Worm (Caenorhabditis elegans) whole organism, L4 larva: Measurements from ENCODE around the gene fbxb-15.

Experiments used
- F26F4.8 ChIP-seq: fragments of 200-800 bp; sonication (Bioruptor generic); conservative IDR thresholded peaks from 2 replicates; pipeline ENCODE4 v1.3.6; 2022; ENCODE audit warnings: missing genetic modification characterization, missing compliant biosample characterization
- F44E2.7 ChIP-seq: fragments of 200-800 bp; sonication (Bioruptor generic); IDR thresholded peaks from 2 replicates; pipeline ENCODE4 v2.1.2; 2022; ENCODE audit warnings: missing genetic modification characterization, missing compliant biosample characterization
- F49E8.2 ChIP-seq: sonication (generic microtip); optimal IDR thresholded peaks from 2 replicates; lab custom pipeline; 2016; ENCODE audit warnings: missing compliant biosample characterization, mild to moderate bottlenecking, missing genetic modification characterization, borderline replicate concordance
- R02D3.7 ChIP-seq: fragments of 150-350 bp; sonication (generic microtip); optimal IDR thresholded peaks from 3 replicates; lab custom pipeline; 2014; ENCODE audit warnings: missing biosample characterization, missing genetic modification characterization
- T20F7.1 ChIP-seq: fragments of 200-800 bp; sonication (Bioruptor generic); optimal IDR thresholded peaks from 2 replicates; lab custom pipeline; 2018; ENCODE audit warnings: mild to moderate bottlenecking, missing genetic modification characterization, missing compliant biosample characterization
- aha-1 ChIP-seq: fragments of 150-350 bp; peaks from one replicate; lab custom pipeline; 2014; ENCODE audit warnings: missing biosample characterization, missing genetic modification characterization
- ceh-20 ChIP-seq: fragments of 200-800 bp; sonication (Bioruptor generic); IDR thresholded peaks from 2 replicates; pipeline ENCODE4 v1.3.6; 2022; ENCODE audit warnings: missing genetic modification reagents, missing genetic modification characterization, missing compliant biosample characterization
- ceh-62 ChIP-seq: sonication (generic microtip); optimal IDR thresholded peaks from 2 replicates; lab custom pipeline; 2017; ENCODE audit warnings: missing biosample characterization, missing genetic modification characterization
- ceh-82 ChIP-seq: sonication (generic microtip); optimal IDR thresholded peaks from 2 replicates; lab custom pipeline; 2017; ENCODE audit warnings: missing biosample characterization, missing genetic modification characterization
- daf-16 ChIP-seq, 3 experiments: sonication (generic microtip); optimal IDR thresholded peaks; 2 replicates each; lab custom pipeline; 2016 to 2017; ENCODE audit warnings: missing genetic modification characterization in 3 of 3, missing genetic modification reagents in 3 of 3, mild to moderate bottlenecking in 2 of 3, missing compliant biosample characterization in 2 of 3, missing biosample characterization in 1 of 3, moderate library complexity in 1 of 3
- daf-8 ChIP-seq: fragments of 200-800 bp; sonication (Bioruptor generic); IDR thresholded peaks from 2 replicates; pipeline ENCODE4 v1.3.6; 2022; ENCODE audit warnings: missing genetic modification characterization, missing compliant biosample characterization
- dmd-8 ChIP-seq: fragments of 200-800 bp; sonication (Bioruptor generic); IDR thresholded peaks from 2 replicates; pipeline ENCODE4 v1.3.6; 2022; ENCODE audit warnings: missing genetic modification characterization, missing compliant biosample characterization
- dve-1 ChIP-seq: sonication (generic microtip); optimal IDR thresholded peaks from 2 replicates; lab custom pipeline; 2017; ENCODE audit warnings: antibody characterized with exemption, mild to moderate bottlenecking, missing genetic modification characterization, missing compliant biosample characterization; ENCODE audit not compliant: insufficient read depth
- egl-43 ChIP-seq: fragments of 200-800 bp; sonication (Bioruptor generic); IDR thresholded peaks from 2 replicates; pipeline ENCODE4 v1.3.6; 2022; ENCODE audit warnings: missing genetic modification reagents, missing genetic modification characterization, missing compliant biosample characterization
- hlh-11 ChIP-seq: fragments of 200-800 bp; sonication (Bioruptor generic); optimal IDR thresholded peaks from 2 replicates; lab custom pipeline; 2018; ENCODE audit warnings: mild to moderate bottlenecking, missing genetic modification characterization, missing compliant biosample characterization
- lin-15B ChIP-seq: fragments of 150-350 bp; sonication (generic microtip); optimal IDR thresholded peaks from 3 replicates; lab custom pipeline; 2014; ENCODE audit warnings: missing biosample characterization, missing genetic modification characterization
- lin-29 ChIP-seq: fragments of 200-800 bp; sonication (Bioruptor generic); IDR thresholded peaks from 2 replicates; pipeline ENCODE4 v1.3.6; 2022; ENCODE audit warnings: missing genetic modification reagents, missing genetic modification characterization, missing compliant biosample characterization
- lin-38 ChIP-seq: fragments of 200-800 bp; sonication (Bioruptor generic); IDR thresholded peaks from 2 replicates; pipeline ENCODE4 v1.3.6; 2022; ENCODE audit warnings: missing genetic modification reagents, missing genetic modification characterization, missing compliant biosample characterization
- lir-3 ChIP-seq: sonication (generic microtip); optimal IDR thresholded peaks from 2 replicates; lab custom pipeline; 2016; ENCODE audit warnings: mild to moderate bottlenecking, missing genetic modification characterization, missing compliant biosample characterization
- mdt-29 ChIP-seq: fragments of 200-800 bp; sonication (Bioruptor generic); IDR thresholded peaks from 2 replicates; pipeline ENCODE4 v1.3.6; 2022; ENCODE audit warnings: missing genetic modification reagents, missing genetic modification characterization, missing compliant biosample characterization
- mxl-3 ChIP-seq: fragments of 200-800 bp; sonication (Bioruptor generic); optimal IDR thresholded peaks from 2 replicates; lab custom pipeline; 2018; ENCODE audit warnings: mild to moderate bottlenecking, missing genetic modification characterization, missing compliant biosample characterization
- nhr-111 ChIP-seq: fragments of 200-800 bp; sonication (Bioruptor generic); optimal IDR thresholded peaks from 2 replicates; lab custom pipeline; 2018; ENCODE audit warnings: mild to moderate bottlenecking, missing genetic modification characterization, missing compliant biosample characterization
- nhr-28 ChIP-seq: fragments of 150-350 bp; optimal IDR thresholded peaks from 2 replicates; lab custom pipeline; 2014; ENCODE audit warnings: missing biosample characterization, missing genetic modification characterization
- nhr-6 ChIP-seq: fragments of 150-350 bp; optimal IDR thresholded peaks from 2 replicates; lab custom pipeline; 2014; ENCODE audit warnings: missing biosample characterization, missing genetic modification characterization
- nhr-76 ChIP-seq: fragments of 150-350 bp; optimal IDR thresholded peaks from 2 replicates; lab custom pipeline; 2014; ENCODE audit warnings: missing biosample characterization, missing genetic modification characterization
- nhr-77 ChIP-seq: fragments of 150-350 bp; optimal IDR thresholded peaks from 2 replicates; lab custom pipeline; 2014; ENCODE audit warnings: missing biosample characterization, missing genetic modification characterization
- pqm-1 ChIP-seq: sonication (generic microtip); optimal IDR thresholded peaks from 2 replicates; lab custom pipeline; 2017; ENCODE audit warnings: missing biosample characterization, missing genetic modification characterization
- saeg-2 ChIP-seq: fragments of 200-800 bp; sonication (Bioruptor generic); IDR thresholded peaks from 2 replicates; pipeline ENCODE4 v1.3.6; 2022; ENCODE audit warnings: missing genetic modification reagents, missing genetic modification characterization, missing compliant biosample characterization
- snpc-4 ChIP-seq: fragments of 150-350 bp; optimal IDR thresholded peaks from 2 replicates; lab custom pipeline; 2014; ENCODE audit warnings: missing biosample characterization, missing genetic modification characterization
- unc-130 ChIP-seq: sonication (generic microtip); optimal IDR thresholded peaks from 2 replicates; lab custom pipeline; 2016; ENCODE audit warnings: missing genetic modification reagents, missing genetic modification characterization, missing compliant biosample characterization
- unc-62 ChIP-seq, 3 experiments: fragments of 150-350 bp in 1 of 3; sonication (generic microtip); optimal IDR thresholded peaks in 2 of 3; peaks in 1 of 3; 1 replicate in 1 of 3; 2 replicates in 2 of 3; lab custom pipeline; 2014 to 2017; ENCODE audit warnings: missing biosample characterization in 3 of 3, missing genetic modification characterization in 3 of 3, missing genetic modification reagents in 3 of 3, missing genotype in 1 of 3
- zfp-3 ChIP-seq: fragments of 200-800 bp; sonication (Bioruptor generic); conservative IDR thresholded peaks from 2 replicates; pipeline ENCODE4 v1.3.6; 2022; ENCODE audit warnings: missing genetic modification reagents, missing genetic modification characterization, missing compliant biosample characterization

fbxb-15 gene

ce11 chrII:1621180-1621579 is 32.1 kb downstream of the fbxb-15 start, which contains the start of gene fbxa-158:
TSS of gene fbxa-158 (minus strand) at chrII:1621280.
- no peak for TF ChIP-seq F49E8.2 (tag; lab: Kevin White, UChicago)
- no peak for TF ChIP-seq ceh-82 (tag; lab: Kevin White, UChicago)
- no peak for TF ChIP-seq snpc-4 (tag; lab: Kevin White, UChicago)
- no peak for TF ChIP-seq mdt-29
- no peak for TF ChIP-seq lin-15B (tag; lab: Kevin White, UChicago)
- no peak for TF ChIP-seq dmd-8 (GFP tag; lab: Robert Waterston, UW)
- no peak for TF ChIP-seq T20F7.1 (GFP tag; lab: Kevin White, UChicago)
- TF ChIP-seq nhr-28 (tag; lab: Kevin White, UChicago): no peak
- TF ChIP-seq ceh-20 (GFP tag; lab: Robert Waterston, UW): no peak

- TF ChIP-seq unc-130 (GFP tag; lab: Kevin White, UChicago) (no peak), aha-1 (tag; lab: Kevin White, UChicago) (peak; percentile 45), mdt-29 (no peak)
- TF ChIP-seq, all 104 proteins: peak for 1
Measured at ce11 chrII:1618948-1619347, 34.3 kb downstream of the fbxb-15 start, which contains the start of gene fbxa-166. TSS of gene fbxa-166 (minus strand) at chrII:1619048.

- TF ChIP-seq R02D3.7 (tag; lab: Kevin White, UChicago) (no peak), unc-62 (GFP tag; optimal IDR thresholded peaks at IDR 0.05 in 1 of 2; lab: Kevin White, UChicago) (peak in 1 of 2 experiments; percentile 36), unc-62 (tag; optimal IDR thresholded peaks at IDR 0.05; lab: Kevin White, UChicago) (no peak)
- TF ChIP-seq, all 104 proteins: peak for 1
Measured at ce11 chrII:1616382-1616781, 36.9 kb downstream of the fbxb-15 start, which contains the start of gene fbxa-165. TSS of gene fbxa-165 (minus strand) at chrII:1616482.

ce11 chrII:1613972-1614371 is 39.3 kb downstream of the fbxb-15 start, which contains the start of gene fbxa-164:
TSS of gene fbxa-164 (minus strand) at chrII:1614072.
- no peak for TF ChIP-seq daf-16 (GFP tag; optimal IDR thresholded peaks at IDR 0.05; lab: Kevin White, UChicago)
- TF ChIP-seq daf-16 (tag; optimal IDR thresholded peaks at IDR 0.05; lab: Kevin White, UChicago): peak; percentile 73
- no peak for TF ChIP-seq mxl-3
- TF ChIP-seq pqm-1 (tag; lab: Kevin White, UChicago): no peak
- TF ChIP-seq lin-29 (GFP tag; lab: Robert Waterston, UW): no peak
- TF ChIP-seq nhr-28 (tag; lab: Kevin White, UChicago): peak; percentile 13

- TF ChIP-seq nhr-28 (tag; lab: Kevin White, UChicago) (peak; percentile 13), pqm-1 (tag; lab: Kevin White, UChicago) (peak; percentile 41), ceh-62 (tag; lab: Kevin White, UChicago) (no peak), daf-16 (GFP tag; optimal IDR thresholded peaks at IDR 0.05; lab: Kevin White, UChicago) (no peak), daf-16 (tag; optimal IDR thresholded peaks at IDR 0.05; lab: Kevin White, UChicago) (peak; percentile 19), unc-62 (GFP tag; optimal IDR thresholded peaks at IDR 0.05 in 1 of 2; lab: Kevin White, UChicago) (peak in 1 of 2 experiments; percentile 28), unc-62 (tag; optimal IDR thresholded peaks at IDR 0.05; lab: Kevin White, UChicago) (no peak), R02D3.7 (tag; lab: Kevin White, UChicago) (no peak), nhr-111 (no peak), egl-43 (no peak), aha-1 (tag; lab: Kevin White, UChicago) (no peak)
Measured at ce11 chrII:1610630-1611029, 42.7 kb downstream of the fbxb-15 start, which contains the start of gene fbxa-163. TSS of gene fbxa-163 (minus strand) at chrII:1610730.

DNA sequence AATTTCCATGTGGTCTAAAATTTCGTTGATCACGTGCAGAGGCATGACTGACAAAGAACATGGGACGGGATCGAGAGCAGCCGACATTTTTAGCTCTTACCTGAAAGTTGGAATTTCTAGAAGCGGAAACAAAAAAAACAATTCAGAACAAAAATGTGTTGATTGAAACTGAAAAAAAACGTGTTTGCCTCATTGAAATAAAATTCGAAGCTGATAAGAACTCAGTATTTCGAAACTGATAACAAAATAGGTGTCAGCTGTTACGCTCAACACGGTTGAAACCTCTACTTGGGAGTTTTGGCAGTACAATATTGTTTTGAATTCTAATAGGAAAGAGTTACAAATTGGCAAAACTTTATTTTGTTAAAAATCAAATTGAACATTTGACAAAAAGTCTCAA is 44.4 kb downstream of the fbxb-15 start:
- TF ChIP-seq zfp-3 (GFP tag; lab: Robert Waterston, UW) (no peak), pqm-1 (tag; lab: Kevin White, UChicago) (peak; percentile 82), lin-38 (no peak), F44E2.7 (GFP tag; lab: Robert Waterston, UW) (no peak), dmd-8 (GFP tag; lab: Robert Waterston, UW) (no peak), hlh-11 (tag; lab: Kevin White, UChicago) (peak; percentile 56), lir-3 (tag; lab: Kevin White, UChicago) (no peak), nhr-76 (tag; lab: Kevin White, UChicago) (no peak), F26F4.8 (GFP tag; lab: Robert Waterston, UW) (no peak), nhr-6 (no peak), dve-1 (tag; lab: Kevin White, UChicago) (no peak), nhr-77 (peak; percentile 49), mxl-3 (peak; percentile 31), nhr-28 (tag; lab: Kevin White, UChicago) (peak; percentile 59), daf-16 (GFP tag; optimal IDR thresholded peaks at IDR 0.05; lab: Kevin White, UChicago) (no peak), daf-16 (tag; optimal IDR thresholded peaks at IDR 0.05; lab: Kevin White, UChicago) (peak; percentile 85), saeg-2 (GFP tag; lab: Robert Waterston, UW) (no peak), R02D3.7 (tag; lab: Kevin White, UChicago) (no peak), daf-8 (GFP tag; lab: Robert Waterston, UW) (no peak)
